Fruit fly (Drosophila melanogaster): ENCODE measurements around the gene neo.
A peak's percentile ranks its signal among the peaks of the same experiment; 100 is the strongest.

neo gene

DNA sequence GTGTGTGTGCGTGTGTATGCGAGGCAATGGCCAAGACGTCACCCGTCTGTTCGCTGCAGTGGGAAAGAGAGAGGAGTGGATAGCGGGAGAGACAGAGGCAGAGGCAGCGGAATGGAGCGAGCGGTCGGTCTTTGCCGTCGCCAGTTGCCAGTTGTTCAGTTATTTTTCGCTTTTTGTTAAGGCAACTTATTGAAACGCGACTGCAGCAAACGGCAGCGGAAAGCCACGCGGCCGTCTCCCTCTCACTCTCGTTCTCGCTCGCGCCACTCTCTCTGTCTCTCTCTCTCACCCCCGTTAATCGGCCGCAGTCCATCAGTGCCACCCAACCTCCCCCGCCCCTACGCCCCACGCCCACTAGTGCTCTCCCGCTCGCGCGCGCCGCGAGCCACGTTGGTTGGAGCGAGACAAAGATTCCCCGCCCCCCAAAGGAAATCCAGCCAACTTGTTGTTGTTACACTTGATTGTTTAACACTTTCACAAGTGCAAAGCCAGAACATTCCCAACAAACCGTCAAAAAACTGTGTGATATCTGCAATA lies 46.1 kb upstream of the neo start (continued):
- TF ChIP-seq vri (GFP tag; optimal IDR thresholded peaks at IDR 0.05) (peak; percentile 67), svp (GFP tag) (peak; percentile 68), CG10669 (GFP tag; optimal IDR thresholded peaks at IDR 0.05) (no peak), Gug (GFP tag; IDR thresholded peaks at IDR 0.05) (peak; percentile 51), Hr38 (GFP tag; optimal IDR thresholded peaks at IDR 0.05) (no peak), dsx (GFP tag; optimal IDR thresholded peaks at IDR 0.05; ENCODE audit: poor library complexity, severe bottlenecking) (peak; percentile 13), CG8119 (GFP tag; IDR thresholded peaks at IDR 0.05) (peak; percentile 65), CG6792 (GFP tag; optimal IDR thresholded peaks at IDR 0.05) (no peak), CG11762 (GFP tag; optimal IDR thresholded peaks at IDR 0.05; ENCODE audit: insufficient read depth) (no peak), Hr39 (GFP tag; optimal IDR thresholded peaks at IDR 0.05) (no peak)

DNA sequence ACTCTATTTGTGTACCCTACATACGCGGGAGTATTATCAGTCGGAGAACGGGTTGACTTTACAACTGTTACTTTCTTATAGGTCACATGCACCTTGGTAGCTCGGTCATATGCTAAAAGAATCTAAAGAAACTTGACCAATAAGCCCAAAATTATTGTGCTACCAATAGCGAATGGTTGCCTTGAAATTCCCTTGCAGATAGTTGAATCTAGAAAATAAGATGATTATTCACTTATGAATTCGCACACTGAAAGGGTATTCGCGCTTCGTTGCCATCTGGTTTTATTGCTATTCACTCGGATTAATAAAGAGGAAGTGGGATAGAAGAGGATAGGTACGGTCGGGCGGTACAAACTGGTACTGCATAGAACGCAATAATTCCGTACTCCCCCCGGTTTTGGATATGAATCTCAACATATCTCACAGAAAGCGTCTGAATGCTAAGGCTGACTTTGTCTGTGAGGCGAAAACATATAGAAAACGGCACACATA lies 45.1 kb upstream of the neo start:
- peak; percentile 95 for TF ChIP-seq Eip78C (GFP tag)
- peak; percentile 86 for TF ChIP-seq Hr39 (GFP tag; optimal IDR thresholded peaks at IDR 0.05)
- TF ChIP-seq Smox (GFP tag; optimal IDR thresholded peaks at IDR 0.05): peak; percentile 68
- TF ChIP-seq Sox102F (GFP tag; optimal IDR thresholded peaks at IDR 0.05): peak; percentile 80
- TF ChIP-seq CG3919 (GFP tag; optimal IDR thresholded peaks at IDR 0.05): peak; percentile 74
- peak; percentile 59 for TF ChIP-seq CG9139 (GFP tag; optimal IDR thresholded peaks at IDR 0.05)
- TF ChIP-seq cyc (GFP tag; optimal IDR thresholded peaks at IDR 0.05): peak; percentile 74
- peak; percentile 78 for TF ChIP-seq Sox15 (GFP tag; optimal IDR thresholded peaks at IDR 0.05)
- TF ChIP-seq CG11294 (GFP tag; IDR thresholded peaks at IDR 0.05): peak; percentile 74
- peak; percentile 87 for TF ChIP-seq OdsH (GFP tag; optimal IDR thresholded peaks at IDR 0.05)
- peak; percentile 84 for TF ChIP-seq svp (GFP tag)
- peak; percentile 80 for TF ChIP-seq CG31627 (GFP tag; optimal IDR thresholded peaks at IDR 0.05)
- TF ChIP-seq net (GFP tag; optimal IDR thresholded peaks at IDR 0.05): peak; percentile 76
- no peak for TF ChIP-seq CG6854 (GFP tag; optimal IDR thresholded peaks at IDR 0.05)
- TF ChIP-seq fkh (GFP tag; optimal IDR thresholded peaks at IDR 0.05): no peak
- peak; percentile 71 for TF ChIP-seq achi (GFP tag; optimal IDR thresholded peaks at IDR 0.05)
- peak; percentile 87 for TF ChIP-seq pdm3 (GFP tag; optimal IDR thresholded peaks at IDR 0.05)
- peak; percentile 67 to 86 for TF ChIP-seq ss (GFP tag; optimal IDR thresholded peaks at IDR 0.05)
- peak; percentile 80 for TF ChIP-seq CG6163 (GFP tag; IDR thresholded peaks at IDR 0.05)
- peak; percentile 72 for TF ChIP-seq dac (GFP tag; optimal IDR thresholded peaks at IDR 0.05)
- peak; percentile 76 for TF ChIP-seq CG34406 (GFP tag; optimal IDR thresholded peaks at IDR 0.05)
- TF ChIP-seq CG6792 (GFP tag; optimal IDR thresholded peaks at IDR 0.05): peak; percentile 73
- TF ChIP-seq salr (GFP tag; optimal IDR thresholded peaks at IDR 0.05): peak; percentile 60 to 75
- peak; percentile 68 for TF ChIP-seq CG6276 (GFP tag; optimal IDR thresholded peaks at IDR 0.05)
- peak; percentile 81 for TF ChIP-seq CG15336 (GFP tag; IDR thresholded peaks at IDR 0.05)
- TF ChIP-seq dsx (GFP tag; optimal IDR thresholded peaks at IDR 0.05; ENCODE audit: poor library complexity, severe bottlenecking): peak; percentile 46
- TF ChIP-seq CG8119 (GFP tag; IDR thresholded peaks at IDR 0.05): peak; percentile 83
- peak; percentile 83 for TF ChIP-seq Sox14 (GFP tag; optimal IDR thresholded peaks at IDR 0.05)
- TF ChIP-seq Hr38 (GFP tag; optimal IDR thresholded peaks at IDR 0.05): no peak
- TF ChIP-seq CG6808 (GFP tag; optimal IDR thresholded peaks at IDR 0.05): peak; percentile 73
- TF ChIP-seq acj6 (GFP tag; optimal IDR thresholded peaks at IDR 0.05): peak; percentile 81
- no peak for TF ChIP-seq Blimp-1 (GFP tag; optimal IDR thresholded peaks at IDR 0.05)
- TF ChIP-seq Eip75B (GFP tag; optimal IDR thresholded peaks at IDR 0.05): peak; percentile 68
- peak; percentile 75 for TF ChIP-seq eg (GFP tag; IDR thresholded peaks at IDR 0.05)
- peak; percentile 61 for TF ChIP-seq Met (GFP tag; optimal IDR thresholded peaks at IDR 0.05)
- TF ChIP-seq CG1621 (tag; optimal IDR thresholded peaks at IDR 0.05): peak; percentile 72
- TF ChIP-seq CG3032 (tag; optimal IDR thresholded peaks at IDR 0.05): peak; percentile 73
- peak; percentile 81 for TF ChIP-seq topi (GFP tag; optimal IDR thresholded peaks at IDR 0.05)
- peak; percentile 80 for TF ChIP-seq CG10669 (GFP tag; optimal IDR thresholded peaks at IDR 0.05)
- peak; percentile 93 for TF ChIP-seq CG32006 (GFP tag; optimal IDR thresholded peaks at IDR 0.05)
- peak; percentile 76 for TF ChIP-seq lz (GFP tag; optimal IDR thresholded peaks at IDR 0.05)
- peak; percentile 52 for TF ChIP-seq CG11762 (GFP tag; optimal IDR thresholded peaks at IDR 0.05; ENCODE audit: insufficient read depth)
- TF ChIP-seq CG10631 (GFP tag; optimal IDR thresholded peaks at IDR 0.05): peak; percentile 77
- peak; percentile 64 for TF ChIP-seq CG7368 (GFP tag; optimal IDR thresholded peaks at IDR 0.05)
- TF ChIP-seq Ets96B (tag; optimal IDR thresholded peaks at IDR 0.05): peak; percentile 61
- TF ChIP-seq spab (GFP tag; optimal IDR thresholded peaks at IDR 0.05): peak; percentile 66
